Fruit fly (Drosophila melanogaster): ENCODE data around the gene rtet.

The rtet gene

DNA sequence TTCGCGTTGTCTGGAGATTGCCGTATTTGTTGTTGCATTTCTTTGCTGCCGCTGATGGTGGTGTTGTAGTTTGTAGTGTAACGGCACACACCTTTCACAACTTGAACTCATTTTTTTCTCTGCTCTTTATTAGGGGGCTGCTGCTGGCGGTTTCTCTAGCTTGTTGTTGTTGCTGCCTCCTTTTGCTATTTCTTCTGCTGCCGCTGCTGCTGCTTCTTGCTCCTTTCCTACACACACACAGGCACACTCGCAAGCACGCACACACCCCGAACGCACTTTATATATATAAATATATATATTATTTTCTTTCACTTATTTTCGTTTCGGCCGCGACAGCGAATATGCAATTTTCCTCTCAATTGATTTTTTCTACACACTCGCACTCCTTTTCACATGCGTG, 11.1 kb upstream of the rtet start:
- TF ChIP-seq CG18476 (GFP tag; optimal IDR thresholded peaks at IDR 0.05) (no peak), CG11723 (GFP tag; optimal IDR thresholded peaks at IDR 0.05) (no peak), Med (GFP tag) (peak; percentile 50), CG4360 (GFP tag; IDR thresholded peaks at IDR 0.05) (peak; percentile 78), CG17385 (GFP tag; optimal IDR thresholded peaks at IDR 0.05) (peak; percentile 61), luna (GFP tag; optimal IDR thresholded peaks at IDR 0.05) (no peak), D19A (tag; optimal IDR thresholded peaks at IDR 0.05) (no peak), sqz (GFP tag; optimal IDR thresholded peaks at IDR 0.05) (peak; percentile 7), rib (GFP tag; IDR thresholded peaks at IDR 0.05) (0 out of 2 replicates have a peak, but pooled peaks have one; percentile 41)

DNA sequence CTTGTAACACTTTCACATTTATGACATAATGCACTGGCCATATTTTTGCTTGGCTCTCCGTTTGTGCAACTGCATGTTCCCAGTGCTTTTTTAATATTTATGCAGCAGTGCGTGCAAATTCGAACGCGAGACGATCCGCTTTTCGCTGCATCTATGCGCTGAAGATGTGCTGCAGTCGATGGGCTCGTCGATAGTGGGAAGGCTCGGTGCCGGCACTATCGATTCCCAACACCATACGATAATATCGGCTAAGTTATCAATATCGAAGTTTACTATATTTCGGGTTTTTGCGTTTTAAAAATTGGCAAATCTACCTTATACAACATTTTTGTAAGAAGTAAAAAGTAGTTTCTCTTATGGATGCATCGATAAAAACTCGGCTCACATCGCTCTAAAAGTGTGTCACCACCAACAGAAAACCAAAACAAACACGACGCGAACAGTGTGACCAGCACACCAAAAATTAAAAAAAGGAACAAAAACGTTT, 10.6 kb upstream of the rtet start, which contains the start of gene RhoGAP93B:
Gene RhoGAP93B (minus strand): TSS at position 197 of the 487 bp plus-strand sequence.
- TF ChIP-seq CG12104 (GFP tag; optimal IDR thresholded peaks at IDR 0.05) (peak; percentile 69), ci (GFP tag; IDR thresholded peaks at IDR 0.05) (peak; percentile 88), CG7928 (GFP tag; optimal IDR thresholded peaks at IDR 0.05) (peak; percentile 44), schlank (tag; optimal IDR thresholded peaks at IDR 0.05) (no peak), sc (optimal IDR thresholded peaks at IDR 0.05) (no peak), sc (GFP tag; optimal IDR thresholded peaks at IDR 0.05) (peak; percentile 28), CG12236 (GFP tag; optimal IDR thresholded peaks at IDR 0.05) (peak; percentile 57), salm (tag; optimal IDR thresholded peaks at IDR 0.05) (peak; percentile 8), CG33557 (GFP tag; optimal IDR thresholded peaks at IDR 0.05) (peak; percentile 69), CG14050 (GFP tag; IDR thresholded peaks at IDR 0.05) (peak; percentile 81), NC2α (GFP tag; optimal IDR thresholded peaks at IDR 0.05) (peak; percentile 69), Mrtf (GFP tag; IDR thresholded peaks at IDR 0.05) (peak; percentile 85), oc (tag; optimal IDR thresholded peaks at IDR 0.05) (no peak), insv (GFP tag; optimal IDR thresholded peaks at IDR 0.05) (peak in 1 of 2 experiments; percentile 59), CG8089 (GFP tag; optimal IDR thresholded peaks at IDR 0.05) (peak; percentile 69), CG11695 (GFP tag; IDR thresholded peaks at IDR 0.05) (peak; percentile 83), emc (GFP tag; optimal IDR thresholded peaks at IDR 0.05) (peak; percentile 84), Optix (GFP tag; IDR thresholded peaks at IDR 0.05) (peak; percentile 95), sisA (GFP tag; IDR thresholded peaks at IDR 0.05) (peak; percentile 96), ERR (GFP tag; optimal IDR thresholded peaks at IDR 0.05) (peak; percentile 80), bsh (GFP tag; optimal IDR thresholded peaks at IDR 0.05) (peak in 1 of 2 experiments; percentile 78), CG11093 (GFP tag; IDR thresholded peaks at IDR 0.05) (peak; percentile 87), CG15011 (GFP tag; optimal IDR thresholded peaks at IDR 0.05) (no peak), prd (optimal IDR thresholded peaks at IDR 0.05) (no peak), prd (GFP tag; IDR thresholded peaks at IDR 0.05) (peak; percentile 96), nau (GFP tag; optimal IDR thresholded peaks at IDR 0.05) (no peak), CG11504 (tag; optimal IDR thresholded peaks at IDR 0.05) (peak; percentile 81), ttk (GFP tag; IDR thresholded peaks at IDR 0.05) (peak; percentile 89), CG2129 (GFP tag; IDR thresholded peaks at IDR 0.05; ENCODE audit: partially characterized antibody) (peak; percentile 100), Hand (GFP tag; optimal IDR thresholded peaks at IDR 0.05) (peak; percentile 1), Poxn (GFP tag; IDR thresholded peaks at IDR 0.05) (no peak; the same call in 1 of the 2 replicates), pho (GFP tag; optimal IDR thresholded peaks at IDR 0.05) (peak; percentile 93), B-H1 (GFP tag; IDR thresholded peaks at IDR 0.05) (peak; percentile 82), gro (GFP tag; optimal IDR thresholded peaks at IDR 0.05) (peak; percentile 92), CG12391 (tag; optimal IDR thresholded peaks at IDR 0.05) (peak; percentile 93), Hmx (GFP tag; optimal IDR thresholded peaks at IDR 0.05) (no peak), CG3065 (GFP tag; optimal IDR thresholded peaks at IDR 0.05) (peak; percentile 54), unc-4 (GFP tag; IDR thresholded peaks at IDR 0.05; ENCODE audit: partially characterized antibody) (peak; percentile 99), nerfin-2 (GFP tag; IDR thresholded peaks at IDR 0.05; ENCODE audit: partially characterized antibody) (peak; percentile 99), PHDP (tag; optimal IDR thresholded peaks at IDR 0.05) (peak; percentile 84), CG16779 (GFP tag; IDR thresholded peaks at IDR 0.05) (peak; percentile 74)
